Worm (Caenorhabditis elegans) whole organism, young adult: ENCODE data around the gene K02H11.9.

Experiments used
- F49E8.2 ChIP-seq: sonication (generic microtip); optimal IDR thresholded peaks from 3 replicates; lab custom pipeline; 2017; ENCODE audit warnings: missing genetic modification characterization, mild to moderate bottlenecking, missing compliant biosample characterization, antibody characterized with exemption, moderate library complexity; ENCODE audit not compliant: insufficient read depth
- T26A5.8 ChIP-seq: sonication (generic microtip); optimal IDR thresholded peaks from 2 replicates; lab custom pipeline; 2016; ENCODE audit warnings: missing genetic modification characterization, missing compliant biosample characterization
- athp-1 ChIP-seq: sonication (generic microtip); optimal IDR thresholded peaks from 2 replicates; lab custom pipeline; 2017; ENCODE audit warnings: mild to moderate bottlenecking, missing genetic modification characterization, missing compliant biosample characterization

DNA sequence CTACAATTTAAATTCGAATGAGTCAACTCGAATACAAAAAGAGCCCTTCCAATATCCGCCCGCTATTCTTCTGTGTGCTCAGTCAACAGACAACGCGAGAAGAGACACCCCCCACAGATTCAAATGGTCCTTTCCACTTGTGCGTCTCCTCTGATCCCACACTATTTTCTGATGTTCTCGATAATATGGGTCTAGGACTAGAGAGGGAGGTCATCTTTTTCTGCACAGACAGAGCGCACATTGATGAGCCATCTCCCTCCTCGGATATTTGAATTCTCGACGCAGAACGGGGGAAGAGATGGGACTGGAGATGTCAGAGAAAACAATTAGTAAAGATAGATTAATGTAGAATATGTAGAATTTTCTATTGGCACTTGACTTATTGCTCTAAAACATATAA, 33.8 kb upstream of the K02H11.9 start:
- no peak for TF ChIP-seq athp-1
- no peak for TF ChIP-seq T26A5.8 (tag; lab: Kevin White, UChicago)
- TF ChIP-seq F49E8.2 (tag; lab: Kevin White, UChicago): no peak
